Fruit fly (Drosophila melanogaster) S2 (cell line): ENCODE data around the gene Cp7Fb.

Experiments used
- CG8478 ChIP-seq: fragments of >200 bp; optimal IDR thresholded peaks from 2 replicates; lab custom pipeline; 2018
- CTCF ChIP-seq, 2 experiments: fragments of >200 bp; optimal IDR thresholded peaks; 2 replicates each; lab custom pipeline; 2018

dm6 chrX:8464378-8465036 lies 9.1 kb upstream of the Cp7Fb start, which contains the start of gene Sptr:
- no peak for TF ChIP-seq CG8478 (lab: Kevin White, UChicago)
- TF ChIP-seq CTCF (optimal IDR thresholded peaks at IDR 0.05; lab: Kevin White, UChicago) = no peak
